Worm (Caenorhabditis elegans) whole organism, midembryonic: Measurements from ENCODE around the gene acr-15.

Source experiments
- T22C8.4 ChIP-seq: fragments of 200-800 bp; sonication (Bioruptor generic); IDR thresholded peaks from 2 replicates; pipeline ENCODE4 v1.3.6; 2022; ENCODE audit warnings: missing genetic modification characterization, missing compliant biosample characterization
- flt-1 ChIP-seq: fragments of 200-800 bp; sonication (Bioruptor generic); IDR thresholded peaks from 2 replicates; pipeline ENCODE4 v1.3.6; 2022; ENCODE audit warnings: missing genetic modification characterization, missing compliant biosample characterization
- med-1 ChIP-seq: sonication (generic microtip); optimal IDR thresholded peaks from 2 replicates; lab custom pipeline; 2017; ENCODE audit warnings: missing genetic modification characterization, mild to moderate bottlenecking, missing compliant biosample characterization, antibody characterized with exemption, missing genetic modification reagents; ENCODE audit not compliant: insufficient read depth
- tab-1 ChIP-seq: fragments of 200-800 bp; sonication (Bioruptor generic); IDR thresholded peaks from 2 replicates; pipeline ENCODE4 v1.3.6; 2022; ENCODE audit warnings: missing genetic modification characterization, missing compliant biosample characterization

- no peak for TF ChIP-seq tab-1
- TF ChIP-seq flt-1 (GFP tag; lab: Robert Waterston, UW) = no peak
- TF ChIP-seq T22C8.4 (GFP tag; lab: Robert Waterston, UW) = no peak
- no peak for TF ChIP-seq med-1 (GFP tag; lab: Kevin White, UChicago)
Observed at ce11 chrV:8525774-8526173, 26.7 kb upstream of the acr-15 start, which contains the start of gene otpl-6.
